Worm (Caenorhabditis elegans): ENCODE results near the gene fipr-16.

Gene fipr-16

ce11 chrIII:8590882-8591281 is at the start of gene fipr-16:
Gene fipr-16, minus strand, starts transcription at chrIII:8590982.
- TF ChIP-seq snpc-1.3 (tag; optimal IDR thresholded peaks at IDR 0.05; ENCODE audit: insufficient read depth) (no peak), attf-6 (GFP tag; IDR thresholded peaks at IDR 0.05) (no peak), zfh-2 (GFP tag; conservative IDR thresholded peaks at IDR 0.05) (no peak), pbrm-1 (GFP tag; IDR thresholded peaks at IDR 0.05) (no peak), sdz-38 (tag; optimal IDR thresholded peaks at IDR 0.05) (no peak), ztf-3 (GFP tag; optimal IDR thresholded peaks at IDR 0.05) (no peak), T26A5.8 (tag; optimal IDR thresholded peaks at IDR 0.05) (no peak), unc-62 (GFP tag; optimal IDR thresholded peaks at IDR 0.05) (no peak), D2030.7 (GFP tag; IDR thresholded peaks at IDR 0.05) (no peak), hmg-20 (GFP tag; IDR thresholded peaks at IDR 0.05) (no peak), ccch-3 (GFP tag; optimal IDR thresholded peaks at IDR 0.05) (no peak), aptf-2 (GFP tag; conservative IDR thresholded peaks at IDR 0.05) (no peak), rcor-1 (GFP tag; IDR thresholded peaks at IDR 0.05) (no peak), B0019.2 (GFP tag; conservative IDR thresholded peaks at IDR 0.05) (no peak), nhr-80 (tag; optimal IDR thresholded peaks at IDR 0.05) (no peak), ceh-40 (GFP tag; IDR thresholded peaks at IDR 0.05) (no peak)

DNA sequence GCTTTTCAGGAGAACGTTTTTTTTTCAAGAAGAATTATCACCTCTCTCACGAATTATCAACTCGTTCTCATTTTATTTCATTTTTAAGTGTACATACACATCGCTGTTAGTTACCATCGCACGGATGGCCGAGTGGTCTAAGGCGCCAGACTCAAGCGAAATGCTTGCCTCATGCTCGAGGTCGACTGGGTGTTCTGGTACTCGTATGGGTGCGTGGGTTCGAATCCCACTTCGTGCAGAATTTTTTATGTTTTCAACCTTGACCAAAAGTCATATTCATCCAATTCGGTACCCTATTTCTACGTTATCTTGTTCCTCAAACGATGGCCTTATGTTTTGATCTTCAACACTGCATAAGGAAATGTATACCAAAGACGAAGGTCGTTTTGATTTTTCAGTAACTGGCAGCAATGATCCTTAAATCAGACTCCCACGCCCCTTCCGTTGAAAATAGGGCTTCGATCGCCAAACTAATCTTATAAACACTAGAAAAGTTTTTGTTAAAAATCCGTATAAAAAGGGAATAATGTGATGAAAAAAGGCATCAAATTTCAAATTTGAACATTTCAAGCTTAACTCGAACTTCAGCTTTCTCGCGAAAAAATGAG is 48.5 kb upstream of the fipr-16 start, which contains the start of gene fip-1:
Gene fip-1, plus strand, starts transcription at position 558 of the 608 bp plus-strand sequence.
- peak; percentile 33; the same call in 1 of the 2 replicates for TF ChIP-seq nfya-2 (GFP tag; IDR thresholded peaks at IDR 0.05)
- no peak for TF ChIP-seq sea-2 (GFP tag; IDR thresholded peaks at IDR 0.05)
- TF ChIP-seq sptf-2 (GFP tag; optimal IDR thresholded peaks at IDR 0.05), result peak; percentile 3
- no peak for TF ChIP-seq lir-1 (GFP tag; conservative IDR thresholded peaks at IDR 0.05)
- TF ChIP-seq zfh-2 (GFP tag; conservative IDR thresholded peaks at IDR 0.05), result no peak
- peak; percentile 71 for TF ChIP-seq mxl-1 (tag; optimal IDR thresholded peaks at IDR 0.05)
- peak; percentile 59 for TF ChIP-seq F23B12.7 (tag; optimal IDR thresholded peaks at IDR 0.05; ENCODE audit: insufficient read depth)
- no peak for TF ChIP-seq tlf-1 (GFP tag; optimal IDR thresholded peaks at IDR 0.05)
- 0 out of 2 replicates have a peak, but pooled peaks have one; percentile 71 for TF ChIP-seq bed-1 (GFP tag; IDR thresholded peaks at IDR 0.05)
- no peak; the same call in 1 of the 2 replicates for TF ChIP-seq hmg-1.2 (GFP tag; IDR thresholded peaks at IDR 0.05)
- TF ChIP-seq mes-4 (tag; optimal IDR thresholded peaks at IDR 0.05), result peak; percentile 53
- peak in 1 of 3 experiments; percentile 45 for TF ChIP-seq lin-35 (GFP tag; optimal IDR thresholded peaks at IDR 0.05)
- TF ChIP-seq T07F8.4 (tag; optimal IDR thresholded peaks at IDR 0.05), result peak; percentile 32
- TF ChIP-seq ZK185.1 (tag; optimal IDR thresholded peaks at IDR 0.05; ENCODE audit: poor library complexity, severe bottlenecking), result peak; percentile 49
- TF ChIP-seq B0336.3 (GFP tag; IDR thresholded peaks at IDR 0.05), result no peak
- peak; percentile 27; the same call in 1 of the 2 replicates for TF ChIP-seq F33H1.4 (GFP tag; IDR thresholded peaks at IDR 0.05)
- peak; percentile 71 for TF ChIP-seq hrde-1 (tag; optimal IDR thresholded peaks at IDR 0.05; ENCODE audit: borderline replicate concordance)
- peak; percentile 34; the same call in 1 of the 2 replicates for TF ChIP-seq egrh-3 (GFP tag; IDR thresholded peaks at IDR 0.05)
- TF ChIP-seq madf-10 (tag; optimal IDR thresholded peaks at IDR 0.05), result peak; percentile 57
- peak; percentile 41; the same call in 1 of the 2 replicates for TF ChIP-seq attf-3 (GFP tag; conservative IDR thresholded peaks at IDR 0.05)
- no peak for TF ChIP-seq ztf-26 (tag; optimal IDR thresholded peaks at IDR 0.05)
- no peak for TF ChIP-seq ccch-3 (GFP tag; optimal IDR thresholded peaks at IDR 0.05)
- TF ChIP-seq nhr-90 (tag; optimal IDR thresholded peaks at IDR 0.05), result peak; percentile 72
- TF ChIP-seq pbrm-1 (GFP tag; IDR thresholded peaks at IDR 0.05), result peak; percentile 66
- no peak for TF ChIP-seq sdz-38 (tag; optimal IDR thresholded peaks at IDR 0.05)
- TF ChIP-seq let-607 (tag; optimal IDR thresholded peaks at IDR 0.05), result peak in 1 of 2 experiments; percentile 16
- peak; percentile 66 for TF ChIP-seq snpc-1.3 (tag; optimal IDR thresholded peaks at IDR 0.05; ENCODE audit: insufficient read depth)
- TF ChIP-seq dpff-1 (tag; optimal IDR thresholded peaks at IDR 0.05), result no peak
- no peak for TF ChIP-seq Y53G8AR.9 (GFP tag; conservative IDR thresholded peaks at IDR 0.05)
- no peak for TF ChIP-seq ceh-100 (GFP tag; IDR thresholded peaks at IDR 0.05)
- TF ChIP-seq rcor-1 (GFP tag; IDR thresholded peaks at IDR 0.05), result 0 out of 2 replicates have a peak, but pooled peaks have one; percentile 18
- TF ChIP-seq ztf-28 (GFP tag; IDR thresholded peaks at IDR 0.05), result 0 out of 2 replicates have a peak, but pooled peaks have one; percentile 28
- TF ChIP-seq ztf-3 (GFP tag; optimal IDR thresholded peaks at IDR 0.05), result no peak
- peak; percentile 79 for TF ChIP-seq athp-1 (tag; optimal IDR thresholded peaks at IDR 0.05)
- peak; percentile 38 for TF ChIP-seq snpc-4 (GFP tag; optimal IDR thresholded peaks at IDR 0.05)
- peak in 3 of 4 experiments; percentile 27 to 56 (median 42) for TF ChIP-seq snpc-4 (tag; optimal IDR thresholded peaks at IDR 0.05)
